Worm (Caenorhabditis elegans) whole organism, L1 larva: ENCODE measurements around the gene F08F3.8.

Experiments
- dsc-1 ChIP-seq: sonication (generic microtip); optimal IDR thresholded peaks from 2 replicates; lab custom pipeline; 2016; ENCODE audit warnings: mild to moderate bottlenecking, missing genetic modification characterization, missing compliant biosample characterization
- fkh-10 ChIP-seq: sonication (generic microtip); optimal IDR thresholded peaks from 2 replicates; lab custom pipeline; 2017; ENCODE audit warnings: missing biosample characterization, missing genetic modification reagents, missing genetic modification characterization
- lin-15B ChIP-seq: fragments of 150-350 bp; sonication (generic microtip); optimal IDR thresholded peaks from 3 replicates; lab custom pipeline; 2014; ENCODE audit warnings: missing biosample characterization, missing genetic modification characterization
- nhr-237 ChIP-seq: fragments of 150-350 bp; optimal IDR thresholded peaks from 2 replicates; lab custom pipeline; 2014; ENCODE audit warnings: missing biosample characterization, missing genetic modification characterization
- rnt-1 ChIP-seq: sonication (generic microtip); optimal IDR thresholded peaks from 2 replicates; lab custom pipeline; 2016; ENCODE audit warnings: mild to moderate bottlenecking, missing genetic modification characterization, moderate library complexity, missing compliant biosample characterization
- tbx-2 ChIP-seq: sonication (generic microtip); optimal IDR thresholded peaks from 2 replicates; lab custom pipeline; 2016; ENCODE audit warnings: missing genetic modification characterization, missing compliant biosample characterization
- unc-62 ChIP-seq: fragments of 150-350 bp; optimal IDR thresholded peaks from 2 replicates; lab custom pipeline; 2014; ENCODE audit warnings: missing biosample characterization, missing genetic modification reagents, missing genetic modification characterization

- TF ChIP-seq lin-15B (tag; lab: Kevin White, UChicago) (no peak), fkh-10 (GFP tag; lab: Kevin White, UChicago) (no peak), nhr-237 (no peak), dsc-1 (tag; lab: Kevin White, UChicago) (peak; percentile 89), rnt-1 (tag; lab: Kevin White, UChicago) (no peak), tbx-2 (tag; lab: Kevin White, UChicago) (no peak), unc-62 (no peak)
These were observed 14.7 kb upstream of the F08F3.8 start for ce11 chrV:5447057-5447456.
